Worm (Caenorhabditis elegans): Measurements from ENCODE around the gene ent-5.

DNA sequence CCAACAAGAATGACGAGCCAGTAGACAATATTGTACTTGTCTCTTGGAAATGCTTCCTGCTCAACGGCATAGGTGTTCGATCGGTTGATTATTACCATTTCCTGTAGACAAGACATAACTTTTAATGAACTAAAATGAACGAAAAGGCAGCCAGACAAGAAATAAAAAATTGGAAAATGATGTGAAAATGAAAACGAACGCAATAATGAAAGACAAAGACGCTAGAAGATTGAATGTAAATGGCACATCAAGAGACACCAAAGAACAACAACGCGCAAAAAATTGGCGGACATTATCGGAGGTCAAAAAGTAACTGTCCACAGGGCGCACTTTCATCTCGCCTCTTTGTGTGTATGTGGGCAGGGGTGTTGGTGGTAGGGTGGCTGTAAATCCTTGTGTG lies at the start of gene ent-5:
- TF ChIP-seq ceh-34 (tag; optimal IDR thresholded peaks at IDR 0.05) (no peak), ceh-2 (tag; optimal IDR thresholded peaks at IDR 0.05) (no peak)
